Fruit fly (Drosophila melanogaster) whole organism, embryonic: ENCODE results near the gene Hs2st.

Experiments used
- Adf1 ChIP-seq: fragments of 200-800 bp; sonication (Bioruptor generic); IDR thresholded peaks from 2 replicates; pipeline ENCODE4 v1.3.6; 2022; ENCODE audit warnings: missing biosample characterization, missing genetic modification characterization
- Aef1 ChIP-seq: fragments of 200-800 bp; sonication (Bioruptor generic); IDR thresholded peaks from 3 replicates; pipeline ENCODE4 v1.3.6; 2022; ENCODE audit warnings: missing biosample characterization, missing genetic modification characterization
- Blimp-1 ChIP-seq: fragments of 200-800 bp; sonication (Bioruptor generic); optimal IDR thresholded peaks from 3 replicates; lab custom pipeline; 2018; ENCODE audit warnings: missing biosample characterization, missing genetic modification characterization, mild to moderate bottlenecking, moderate library complexity, missing genetic modification reagents
- CG10543 ChIP-seq: fragments of 200-800 bp; sonication (Bioruptor generic); optimal IDR thresholded peaks from 3 replicates; lab custom pipeline; 2017; ENCODE audit warnings: missing biosample characterization, mild to moderate bottlenecking, missing genetic modification characterization, moderate library complexity
- CG11247 ChIP-seq: fragments of 200-800 bp; sonication (Bioruptor generic); IDR thresholded peaks from 2 replicates; pipeline ENCODE4 v1.3.6; 2022; ENCODE audit warnings: missing biosample characterization, missing genetic modification characterization
- CG12744 ChIP-seq: fragments of 200-800 bp; sonication (Bioruptor generic); optimal IDR thresholded peaks from 2 replicates; lab custom pipeline; 2016; ENCODE audit warnings: missing biosample characterization, missing genetic modification characterization
- CG1602 ChIP-seq: fragments of 200-800 bp; sonication (Bioruptor generic); optimal IDR thresholded peaks from 3 replicates; lab custom pipeline; 2016; ENCODE audit warnings: missing biosample characterization, missing genetic modification characterization
- CG17361 ChIP-seq: fragments of 200-800 bp; sonication (Bioruptor generic); IDR thresholded peaks from 3 replicates; pipeline ENCODE4 v1.3.6; 2022; ENCODE audit warnings: missing biosample characterization, missing genetic modification characterization
- CG17802 ChIP-seq: fragments of 200-800 bp; sonication (Bioruptor generic); optimal IDR thresholded peaks from 2 replicates; lab custom pipeline; 2018; ENCODE audit warnings: missing biosample characterization, mild to moderate bottlenecking, missing genetic modification characterization, moderate library complexity
- CG1792 ChIP-seq: fragments of 200-800 bp; sonication (Bioruptor generic); optimal IDR thresholded peaks from 2 replicates; lab custom pipeline; 2016; ENCODE audit warnings: missing biosample characterization, missing genetic modification characterization
- CG2889 ChIP-seq: fragments of 200-800 bp; sonication (Bioruptor generic); IDR thresholded peaks from 3 replicates; pipeline ENCODE4 v1.3.6; 2022; ENCODE audit warnings: missing biosample characterization, missing genetic modification characterization
- CG3065 ChIP-seq: fragments of 200-800 bp; sonication (Bioruptor generic); optimal IDR thresholded peaks from 2 replicates; lab custom pipeline; 2016; ENCODE audit warnings: missing biosample characterization, missing genetic modification characterization
- CG3281 ChIP-seq: fragments of 200-800 bp; sonication (Bioruptor generic); optimal IDR thresholded peaks from 3 replicates; lab custom pipeline; 2017; ENCODE audit warnings: missing biosample characterization, mild to moderate bottlenecking, missing genetic modification characterization
- CG3407 ChIP-seq: fragments of 200-800 bp; sonication (Bioruptor generic); optimal IDR thresholded peaks from 2 replicates; lab custom pipeline; 2018; ENCODE audit warnings: missing biosample characterization, mild to moderate bottlenecking, missing genetic modification characterization
- CG43689 ChIP-seq: fragments of 200-800 bp; sonication (Bioruptor generic); IDR thresholded peaks from 2 replicates; pipeline ENCODE4 v1.3.6; 2022; ENCODE audit warnings: missing biosample characterization, missing genetic modification characterization
- CG6683 ChIP-seq: fragments of 200-800 bp; sonication (Bioruptor generic); optimal IDR thresholded peaks from 2 replicates; lab custom pipeline; 2017; ENCODE audit warnings: missing biosample characterization, mild to moderate bottlenecking, missing genetic modification characterization, missing genetic modification reagents
- CG7357 ChIP-seq: fragments of 200-800 bp; sonication (Bioruptor generic); IDR thresholded peaks from 3 replicates; pipeline ENCODE4 v1.3.6; 2022; ENCODE audit warnings: missing biosample characterization, missing genetic modification characterization
- CG8089 ChIP-seq: fragments of 200-800 bp; sonication (Bioruptor generic); optimal IDR thresholded peaks from 3 replicates; lab custom pipeline; 2016; ENCODE audit warnings: missing biosample characterization, missing genetic modification characterization
- CG8359 ChIP-seq: fragments of 200-800 bp; sonication (Bioruptor generic); optimal IDR thresholded peaks from 2 replicates; lab custom pipeline; 2017; ENCODE audit warnings: missing biosample characterization, mild to moderate bottlenecking, missing genetic modification characterization, borderline replicate concordance
- CG8765 ChIP-seq: fragments of 200-800 bp; sonication (Bioruptor generic); IDR thresholded peaks from 2 replicates; pipeline ENCODE4 v1.3.6; 2022; ENCODE audit warnings: missing biosample characterization, missing genetic modification characterization
- CG9797 ChIP-seq: fragments of 200-800 bp; sonication (Bioruptor generic); optimal IDR thresholded peaks from 3 replicates; lab custom pipeline; 2018; ENCODE audit warnings: missing biosample characterization, mild to moderate bottlenecking, missing genetic modification characterization
- CG9932 ChIP-seq: fragments of 200-800 bp; sonication (Bioruptor generic); IDR thresholded peaks from 2 replicates; pipeline ENCODE4 v1.3.6; 2022; ENCODE audit warnings: missing biosample characterization, missing genetic modification characterization
- D ChIP-seq, 2 experiments: fragments of 200-800 bp in 1 of 2; fragments of >200 bp in 1 of 2; sonication (Bioruptor generic) in 1 of 2; optimal IDR thresholded peaks; 2 replicates in 1 of 2; 3 replicates in 1 of 2; lab custom pipeline; 2017; ENCODE audit warnings: mild to moderate bottlenecking in 1 of 2, missing biosample characterization in 1 of 2, missing genetic modification characterization in 1 of 2, missing genetic modification reagents in 1 of 2
- Dad ChIP-seq: fragments of 200-800 bp; sonication (Bioruptor generic); optimal IDR thresholded peaks from 3 replicates; lab custom pipeline; 2016; ENCODE audit warnings: missing biosample characterization, missing genetic modification characterization
- Dip2 ChIP-seq: fragments of 200-800 bp; sonication (Bioruptor generic); IDR thresholded peaks from 2 replicates; pipeline ENCODE4 v1.3.6; 2022; ENCODE audit warnings: missing biosample characterization, missing genetic modification characterization
- Ets97D ChIP-seq: fragments of 200-800 bp; sonication (Bioruptor generic); optimal IDR thresholded peaks from 3 replicates; lab custom pipeline; 2016; ENCODE audit warnings: missing biosample characterization, missing genetic modification characterization
- Hmr ChIP-seq: fragments of 200-800 bp; sonication (Bioruptor generic); optimal IDR thresholded peaks from 3 replicates; lab custom pipeline; 2017; ENCODE audit warnings: mild to moderate bottlenecking, missing biosample characterization, missing genetic modification reagents, missing genetic modification characterization
- MTF-1 ChIP-seq: fragments of 200-800 bp; sonication (Bioruptor generic); optimal IDR thresholded peaks from 2 replicates; lab custom pipeline; 2018; ENCODE audit warnings: missing biosample characterization, mild to moderate bottlenecking, missing genetic modification characterization, borderline replicate concordance
- Mes4 ChIP-seq: fragments of 200-800 bp; sonication (Bioruptor generic); optimal IDR thresholded peaks from 2 replicates; lab custom pipeline; 2016; ENCODE audit warnings: missing biosample characterization, missing genetic modification characterization
- NK7.1 ChIP-seq: fragments of 200-800 bp; sonication (Bioruptor generic); optimal IDR thresholded peaks from 3 replicates; lab custom pipeline; 2016; ENCODE audit warnings: missing biosample characterization, missing genetic modification characterization
- Oli ChIP-seq: fragments of 200-800 bp; sonication (Bioruptor generic); optimal IDR thresholded peaks from 2 replicates; lab custom pipeline; 2018; ENCODE audit warnings: missing biosample characterization, mild to moderate bottlenecking, missing genetic modification characterization, moderate library complexity
- Sin3A ChIP-seq: fragments of >200 bp; optimal IDR thresholded peaks from 2 replicates; lab custom pipeline; 2018
- br ChIP-seq: fragments of >200 bp; optimal IDR thresholded peaks from 2 replicates; lab custom pipeline; 2017
- ci ChIP-seq: fragments of 200-800 bp; sonication (Bioruptor generic); IDR thresholded peaks from 3 replicates; pipeline ENCODE4 v1.3.6; 2022; ENCODE audit warnings: missing biosample characterization, missing genetic modification characterization
- exex ChIP-seq: fragments of 200-800 bp; sonication (Bioruptor generic); optimal IDR thresholded peaks from 4 replicates; lab custom pipeline; 2018; ENCODE audit warnings: missing biosample characterization, mild to moderate bottlenecking, missing genetic modification characterization, moderate library complexity
- gce ChIP-seq: fragments of 200-800 bp; sonication (Bioruptor generic); IDR thresholded peaks from 3 replicates; pipeline ENCODE4 v1.3.6; 2022; ENCODE audit warnings: missing biosample characterization, missing genetic modification characterization
- her ChIP-seq: fragments of 200-800 bp; sonication (Bioruptor generic); optimal IDR thresholded peaks from 2 replicates; lab custom pipeline; 2016; ENCODE audit warnings: missing biosample characterization, missing genetic modification characterization
- lmd ChIP-seq: fragments of 200-800 bp; sonication (Bioruptor generic); IDR thresholded peaks from 2 replicates; pipeline ENCODE4 v1.3.6; 2022; ENCODE audit warnings: missing biosample characterization, missing genetic modification characterization
- mirr ChIP-seq: fragments of 200-800 bp; sonication (Bioruptor generic); optimal IDR thresholded peaks from 3 replicates; lab custom pipeline; 2018; ENCODE audit warnings: missing biosample characterization, mild to moderate bottlenecking, missing genetic modification characterization
- onecut ChIP-seq: fragments of 200-800 bp; sonication (Bioruptor generic); IDR thresholded peaks from 2 replicates; pipeline ENCODE4 v1.3.6; 2022; ENCODE audit warnings: missing biosample characterization, missing genetic modification characterization
- pfk ChIP-seq: fragments of 200-800 bp; sonication (Bioruptor generic); optimal IDR thresholded peaks from 2 replicates; lab custom pipeline; 2018; ENCODE audit warnings: missing biosample characterization, mild to moderate bottlenecking, missing genetic modification characterization, moderate library complexity
- pho ChIP-seq: fragments of 200-800 bp; sonication (Bioruptor generic); optimal IDR thresholded peaks from 2 replicates; lab custom pipeline; 2016; ENCODE audit warnings: missing biosample characterization, missing genetic modification characterization
- pros ChIP-seq: fragments of 200-800 bp; sonication (Bioruptor generic); optimal IDR thresholded peaks from 3 replicates; lab custom pipeline; 2019; ENCODE audit warnings: missing biosample characterization, mild to moderate bottlenecking, missing genetic modification characterization, moderate library complexity
- pzg ChIP-seq: fragments of 200-800 bp; sonication (Bioruptor generic); optimal IDR thresholded peaks from 3 replicates; lab custom pipeline; 2018; ENCODE audit warnings: missing biosample characterization, mild to moderate bottlenecking, missing genetic modification characterization, moderate library complexity
- repo ChIP-seq: fragments of 200-800 bp; sonication (Bioruptor generic); optimal IDR thresholded peaks from 2 replicates; lab custom pipeline; 2016; ENCODE audit warnings: missing biosample characterization, missing genetic modification characterization
- run ChIP-seq: fragments of 200-800 bp; sonication (Bioruptor generic); optimal IDR thresholded peaks from 3 replicates; lab custom pipeline; 2018; ENCODE audit warnings: missing biosample characterization, mild to moderate bottlenecking, missing genetic modification characterization
- so ChIP-seq: fragments of 200-800 bp; sonication (Bioruptor generic); IDR thresholded peaks from 3 replicates; pipeline ENCODE4 v1.3.6; 2022; ENCODE audit warnings: missing biosample characterization, missing genetic modification characterization
- sqz ChIP-seq: fragments of 200-800 bp; sonication (Bioruptor generic); optimal IDR thresholded peaks from 3 replicates; lab custom pipeline; 2018; ENCODE audit warnings: missing biosample characterization, mild to moderate bottlenecking, missing genetic modification characterization
- tgo ChIP-seq: fragments of 200-800 bp; sonication (Bioruptor generic); IDR thresholded peaks from 3 replicates; pipeline ENCODE4 v1.3.6; 2022; ENCODE audit warnings: missing biosample characterization, missing genetic modification characterization
- vvl ChIP-seq: fragments of 200-800 bp; sonication (Bioruptor generic); IDR thresholded peaks from 2 replicates; pipeline ENCODE4 v1.3.6; 2022; ENCODE audit warnings: missing biosample characterization, missing genetic modification characterization
- wek ChIP-seq: fragments of 200-800 bp; sonication (Bioruptor generic); optimal IDR thresholded peaks from 3 replicates; lab custom pipeline; 2018; ENCODE audit warnings: missing biosample characterization, mild to moderate bottlenecking, missing genetic modification characterization, moderate library complexity

Hs2st gene

dm6 chr2L:19492934-19493686 lies 48.6 kb upstream of the Hs2st start, which contains the start of the genes swm and Ctu2 (continued):
- TF ChIP-seq CG9932 (peak; percentile 83), Dip2 (GFP tag; lab: Robert Waterston, UW) (no peak), CG11247 (GFP tag; lab: Robert Waterston, UW) (no peak), ci (GFP tag; lab: Robert Waterston, UW) (0 out of 3 replicates have a peak, but pooled peaks have one; percentile 10), exex (peak; percentile 50), her (no peak), CG2889 (no peak), Hmr (GFP tag; lab: Kevin White, UChicago) (no peak), Blimp-1 (GFP tag; lab: Kevin White, UChicago) (no peak), Ets97D (GFP tag; lab: Kevin White, UChicago) (no peak), wek (no peak), mirr (GFP tag; lab: Kevin White, UChicago) (no peak), pzg (GFP tag; lab: Kevin White, UChicago) (peak; percentile 48), tgo (peak; percentile 42; the same call in 2 of the 3 replicates), vvl (GFP tag; lab: Robert Waterston, UW) (peak; percentile 54), CG1602 (GFP tag; lab: Kevin White, UChicago) (peak; percentile 59), CG3281 (GFP tag; lab: Kevin White, UChicago) (peak; percentile 73), MTF-1 (GFP tag; lab: Kevin White, UChicago) (no peak), so (GFP tag; lab: Robert Waterston, UW) (no peak), gce (GFP tag; lab: Robert Waterston, UW) (no peak), CG10543 (GFP tag; lab: Kevin White, UChicago) (peak; percentile 84), CG12744 (GFP tag; lab: Kevin White, UChicago) (no peak), sqz (no peak), CG3407 (GFP tag; lab: Kevin White, UChicago) (peak; percentile 54), br (no peak), NK7.1 (GFP tag; lab: Kevin White, UChicago) (no peak), pros (no peak), CG8765 (GFP tag; lab: Robert Waterston, UW) (no peak), CG7357 (GFP tag; lab: Robert Waterston, UW) (0 out of 3 replicates have a peak, but pooled peaks have one; percentile 36), repo (GFP tag; lab: Kevin White, UChicago) (no peak), pfk (no peak), CG17361 (peak; percentile 87), CG17802 (tag; lab: Kevin White, UChicago) (no peak), pho (GFP tag; lab: Kevin White, UChicago) (no peak), Adf1 (no peak), run (tag; lab: Kevin White, UChicago) (no peak), Mes4 (GFP tag; lab: Kevin White, UChicago) (no peak), CG8359 (GFP tag; lab: Kevin White, UChicago) (no peak), lmd (GFP tag; lab: Robert Waterston, UW) (peak; percentile 51), CG9797 (GFP tag; lab: Kevin White, UChicago) (peak; percentile 16), D (optimal IDR thresholded peaks at IDR 0.05; lab: Kevin White, UChicago) (no peak), D (GFP tag; optimal IDR thresholded peaks at IDR 0.05; lab: Kevin White, UChicago) (peak; percentile 40), Sin3A (lab: Kevin White, UChicago) (peak; percentile 66), CG1792 (no peak), CG8089 (GFP tag; lab: Kevin White, UChicago) (no peak), CG43689 (no peak), CG6683 (peak; percentile 12), CG3065 (no peak), onecut (no peak), Dad (no peak), Oli (no peak), Aef1 (peak; percentile 51)
